Worm (Caenorhabditis elegans) whole organism, L2 larva: ENCODE measurements around the gene str-35.

Experiments
- R02D3.7 ChIP-seq: fragments of 150-350 bp; optimal IDR thresholded peaks from 2 replicates; lab custom pipeline; 2014; ENCODE audit warnings: missing biosample characterization, missing genetic modification characterization
- ZK546.5 ChIP-seq: sonication (generic microtip); optimal IDR thresholded peaks from 2 replicates; lab custom pipeline; 2017; ENCODE audit warnings: missing biosample characterization, missing genetic modification characterization
- aly-2 ChIP-seq: fragments of 150-350 bp; optimal IDR thresholded peaks from 2 replicates; lab custom pipeline; 2014; ENCODE audit warnings: missing biosample characterization, missing genetic modification characterization
- blmp-1 ChIP-seq: sonication (generic microtip); optimal IDR thresholded peaks from 2 replicates; lab custom pipeline; 2017; ENCODE audit warnings: missing genetic modification characterization, mild to moderate bottlenecking, missing compliant biosample characterization, antibody characterized with exemption, moderate library complexity; ENCODE audit not compliant: insufficient read depth
- crh-2 ChIP-seq: sonication (generic microtip); optimal IDR thresholded peaks from 2 replicates; lab custom pipeline; 2017; ENCODE audit warnings: missing biosample characterization, missing genetic modification characterization
- egl-27 ChIP-seq: sonication (generic microtip); optimal IDR thresholded peaks from 3 replicates; lab custom pipeline; 2017; ENCODE audit warnings: missing biosample characterization, missing genetic modification reagents, missing genetic modification characterization
- gmeb-1 ChIP-seq: fragments of 150-350 bp; optimal IDR thresholded peaks from 2 replicates; lab custom pipeline; 2014; ENCODE audit warnings: missing biosample characterization, missing genetic modification characterization
- lsy-2 ChIP-seq, 2 experiments: fragments of 150-350 bp in 1 of 2; sonication (generic microtip) in 1 of 2; optimal IDR thresholded peaks; 2 replicates each; lab custom pipeline; 2014 to 2017; ENCODE audit warnings: missing biosample characterization in 2 of 2, missing genetic modification characterization in 2 of 2
- nhr-129 ChIP-seq: fragments of 150-350 bp; optimal IDR thresholded peaks from 2 replicates; lab custom pipeline; 2014; ENCODE audit warnings: missing biosample characterization, missing genetic modification characterization
- nhr-237 ChIP-seq: fragments of 150-350 bp; optimal IDR thresholded peaks from 2 replicates; lab custom pipeline; 2014; ENCODE audit warnings: missing biosample characterization, missing genetic modification characterization
- skn-1 ChIP-seq: sonication (generic microtip); optimal IDR thresholded peaks from 2 replicates; lab custom pipeline; 2017; ENCODE audit warnings: missing biosample characterization, missing genetic modification characterization
- snpc-4 ChIP-seq: fragments of 150-350 bp; optimal IDR thresholded peaks from 2 replicates; lab custom pipeline; 2014; ENCODE audit warnings: missing biosample characterization, missing genetic modification characterization
- unc-55 ChIP-seq: fragments of 150-350 bp; sonication (generic microtip); optimal IDR thresholded peaks from 3 replicates; lab custom pipeline; 2014; ENCODE audit warnings: missing biosample characterization, missing genetic modification reagents, missing genetic modification characterization
- ztf-1 ChIP-seq: fragments of 200-800 bp; sonication (Bioruptor generic); conservative IDR thresholded peaks from 2 replicates; pipeline ENCODE4 v1.3.6; 2022; ENCODE audit warnings: missing genetic modification characterization, missing compliant biosample characterization

str-35 gene

ce11 chrV:4525106-4525505 is 50.5 kb downstream of the str-35 start:
- TF ChIP-seq nhr-237 (tag; lab: Kevin White, UChicago) (no peak), egl-27 (tag; lab: Kevin White, UChicago) (no peak), aly-2 (tag; lab: Kevin White, UChicago) (no peak), ztf-1 (GFP tag; lab: Robert Waterston, UW) (no peak), unc-55 (GFP tag; lab: Kevin White, UChicago) (no peak), gmeb-1 (no peak), crh-2 (tag; lab: Kevin White, UChicago) (no peak)

- no peak for TF ChIP-seq nhr-129 (tag; lab: Kevin White, UChicago)
- no peak for TF ChIP-seq ZK546.5
- no peak for TF ChIP-seq blmp-1 (tag; lab: Kevin White, UChicago)
- no peak for TF ChIP-seq lsy-2 (tag; optimal IDR thresholded peaks at IDR 0.05; lab: Kevin White, UChicago)
- no peak for TF ChIP-seq skn-1 (tag; lab: Kevin White, UChicago)
- no peak for TF ChIP-seq snpc-4
- TF ChIP-seq R02D3.7 (tag; lab: Kevin White, UChicago): no peak
Measured at ce11 chrV:4525512-4525911, 50.9 kb downstream of the str-35 start.
